In genomic region chr3L:16025020-16025680, dm6 we compare ENCODE assay signal across 1 fruit fly cellular context.
TF ChIP-seq lines count a peak whose summit lies in the region.

No protein-coding gene starts in this region.

TF ChIP-seq in whole organism, embryonic, 481 proteins besides CTCF, POLR2A, EP300 and RAD21 (continued from another document):
- TF ChIP-seq CG6689 (GFP tag; IDR thresholded peaks at IDR 0.05; lab: Robert Waterston, UW) = 0 out of 2 replicates have a peak, but pooled peaks have one; percentile 3
- TF ChIP-seq Sry-β (GFP tag; optimal IDR thresholded peaks at IDR 0.05; lab: Kevin White, UChicago) = no peak
- TF ChIP-seq psq (GFP tag; optimal IDR thresholded peaks at IDR 0.05; lab: Kevin White, UChicago) = no peak
- no peak for TF ChIP-seq CG10654 (GFP tag; optimal IDR thresholded peaks at IDR 0.05; lab: Kevin White, UChicago)
- TF ChIP-seq grn (GFP tag; optimal IDR thresholded peaks at IDR 0.05; lab: Kevin White, UChicago) = peak; percentile 32
- TF ChIP-seq CG4730 (GFP tag; IDR thresholded peaks at IDR 0.05; lab: Robert Waterston, UW) = no peak
- no peak for TF ChIP-seq unpg (GFP tag; optimal IDR thresholded peaks at IDR 0.05; lab: Kevin White, UChicago)
- no peak for TF ChIP-seq CG14050 (GFP tag; IDR thresholded peaks at IDR 0.05; lab: Robert Waterston, UW)
- TF ChIP-seq CG3847 (GFP tag; IDR thresholded peaks at IDR 0.05; lab: Robert Waterston, UW) = no peak
- TF ChIP-seq nerfin-1 (tag; optimal IDR thresholded peaks at IDR 0.05; lab: Kevin White, UChicago) = no peak
- no peak for TF ChIP-seq sima (GFP tag; optimal IDR thresholded peaks at IDR 0.05; lab: Kevin White, UChicago)
- no peak for TF ChIP-seq ttk (GFP tag; IDR thresholded peaks at IDR 0.05; lab: Robert Waterston, UW)
- TF ChIP-seq CG4424 (GFP tag; optimal IDR thresholded peaks at IDR 0.05; lab: Kevin White, UChicago) = no peak
- no peak for TF ChIP-seq amos (GFP tag; IDR thresholded peaks at IDR 0.05; lab: Robert Waterston, UW; ENCODE audit: partially characterized antibody)
- no peak for TF ChIP-seq tx (GFP tag; optimal IDR thresholded peaks at IDR 0.05; lab: Kevin White, UChicago)
- no peak for TF ChIP-seq CG7372 (GFP tag; IDR thresholded peaks at IDR 0.05; lab: Robert Waterston, UW)
- no peak for TF ChIP-seq pho (GFP tag; optimal IDR thresholded peaks at IDR 0.05; lab: Kevin White, UChicago)
- TF ChIP-seq HLHmδ (GFP tag; optimal IDR thresholded peaks at IDR 0.05; lab: Kevin White, UChicago) = peak; percentile 32
- no peak for TF ChIP-seq Aef1 (GFP tag; IDR thresholded peaks at IDR 0.05; lab: Robert Waterston, UW)
- peak; percentile 39 for TF ChIP-seq twi (tag; optimal IDR thresholded peaks at IDR 0.05; lab: Kevin White, UChicago)
- TF ChIP-seq CG18619 (GFP tag; optimal IDR thresholded peaks at IDR 0.05; lab: Kevin White, UChicago) = no peak
- no peak for TF ChIP-seq al (GFP tag; IDR thresholded peaks at IDR 0.05; lab: Robert Waterston, UW)
- TF ChIP-seq CG13775 (GFP tag; optimal IDR thresholded peaks at IDR 0.05; lab: Kevin White, UChicago) = no peak
- no peak for TF ChIP-seq otp (GFP tag; IDR thresholded peaks at IDR 0.05; lab: Robert Waterston, UW)
- no peak for TF ChIP-seq Dip3 (GFP tag; optimal IDR thresholded peaks at IDR 0.05; lab: Kevin White, UChicago)
- peak; percentile 9 for TF ChIP-seq Med (GFP tag; lab: Kevin White, UChicago)
- TF ChIP-seq oc (tag; optimal IDR thresholded peaks at IDR 0.05; lab: Kevin White, UChicago) = peak; percentile 24
- no peak for TF ChIP-seq ken (GFP tag; IDR thresholded peaks at IDR 0.05; lab: Robert Waterston, UW)
- no peak for TF ChIP-seq maf-S (GFP tag; optimal IDR thresholded peaks at IDR 0.05; lab: Kevin White, UChicago)
- TF ChIP-seq CG15269 (tag; optimal IDR thresholded peaks at IDR 0.05; lab: Kevin White, UChicago) = peak; percentile 46
- no peak for TF ChIP-seq unc-4 (GFP tag; IDR thresholded peaks at IDR 0.05; lab: Robert Waterston, UW; ENCODE audit: partially characterized antibody)
- TF ChIP-seq ac (GFP tag; optimal IDR thresholded peaks at IDR 0.05; lab: Kevin White, UChicago) = peak; percentile 62
- TF ChIP-seq fd64A (GFP tag; optimal IDR thresholded peaks at IDR 0.05; lab: Kevin White, UChicago) = no peak
- TF ChIP-seq NFAT (GFP tag; IDR thresholded peaks at IDR 0.05; lab: Robert Waterston, UW) = no peak
- peak; percentile 80 for TF ChIP-seq zen (tag; optimal IDR thresholded peaks at IDR 0.05; lab: Kevin White, UChicago)
- no peak for TF ChIP-seq tin (GFP tag; optimal IDR thresholded peaks at IDR 0.05; lab: Kevin White, UChicago)
- TF ChIP-seq kni (GFP tag; optimal IDR thresholded peaks at IDR 0.05; lab: Kevin White, UChicago) = peak; percentile 91
- no peak for TF ChIP-seq D19A (tag; optimal IDR thresholded peaks at IDR 0.05; lab: Kevin White, UChicago)
- TF ChIP-seq Xrp1 (GFP tag; IDR thresholded peaks at IDR 0.05; lab: Robert Waterston, UW) = 0 out of 2 replicates have a peak, but pooled peaks have one; percentile 9
- TF ChIP-seq CG7357 (GFP tag; IDR thresholded peaks at IDR 0.05; lab: Robert Waterston, UW) = no peak
- no peak for TF ChIP-seq HmgZ (tag; optimal IDR thresholded peaks at IDR 0.05; lab: Kevin White, UChicago)
- no peak for TF ChIP-seq Fer1 (GFP tag; optimal IDR thresholded peaks at IDR 0.05; lab: Kevin White, UChicago)
- no peak for TF ChIP-seq emc (GFP tag; optimal IDR thresholded peaks at IDR 0.05; lab: Kevin White, UChicago)
- no peak for TF ChIP-seq crc (GFP tag; optimal IDR thresholded peaks at IDR 0.05; lab: Kevin White, UChicago)
- peak; percentile 77 for TF ChIP-seq D (optimal IDR thresholded peaks at IDR 0.05; lab: Kevin White, UChicago)
- TF ChIP-seq D (GFP tag; optimal IDR thresholded peaks at IDR 0.05; lab: Kevin White, UChicago) = no peak
- TF ChIP-seq Hmx (GFP tag; optimal IDR thresholded peaks at IDR 0.05; lab: Kevin White, UChicago) = no peak
- TF ChIP-seq CG1792 (GFP tag; optimal IDR thresholded peaks at IDR 0.05; lab: Kevin White, UChicago) = no peak
- no peak for TF ChIP-seq NfI (GFP tag; optimal IDR thresholded peaks at IDR 0.05; lab: Kevin White, UChicago)
- TF ChIP-seq fu2 (GFP tag; optimal IDR thresholded peaks at IDR 0.05; lab: Kevin White, UChicago) = no peak
- no peak; the same call in 1 of the 2 replicates for TF ChIP-seq CG31224 (GFP tag; IDR thresholded peaks at IDR 0.05; lab: Robert Waterston, UW)
- no peak for TF ChIP-seq fd102C (GFP tag; optimal IDR thresholded peaks at IDR 0.05; lab: Kevin White, UChicago)
- no peak for TF ChIP-seq CG12155 (GFP tag; optimal IDR thresholded peaks at IDR 0.05; lab: Kevin White, UChicago)
- TF ChIP-seq Hand (GFP tag; optimal IDR thresholded peaks at IDR 0.05; lab: Kevin White, UChicago) = no peak
- TF ChIP-seq CG10267 (tag; optimal IDR thresholded peaks at IDR 0.05; lab: Kevin White, UChicago) = no peak
- TF ChIP-seq Ets97D (GFP tag; optimal IDR thresholded peaks at IDR 0.05; lab: Kevin White, UChicago) = no peak
- TF ChIP-seq Scr (GFP tag; IDR thresholded peaks at IDR 0.05; lab: Robert Waterston, UW; ENCODE audit: partially characterized antibody) = no peak
- TF ChIP-seq Asciz (GFP tag; optimal IDR thresholded peaks at IDR 0.05; lab: Kevin White, UChicago) = no peak
- no peak for TF ChIP-seq HmgD (GFP tag; optimal IDR thresholded peaks at IDR 0.05; lab: Kevin White, UChicago)
- TF ChIP-seq Mrtf (GFP tag; IDR thresholded peaks at IDR 0.05; lab: Robert Waterston, UW) = no peak
- no peak for TF ChIP-seq CG16863 (GFP tag; optimal IDR thresholded peaks at IDR 0.05; lab: Kevin White, UChicago)
- TF ChIP-seq CG5245 (GFP tag; optimal IDR thresholded peaks at IDR 0.05; lab: Kevin White, UChicago) = no peak
- TF ChIP-seq CG32532 (GFP tag; IDR thresholded peaks at IDR 0.05; lab: Robert Waterston, UW) = no peak
- TF ChIP-seq gsb (GFP tag; IDR thresholded peaks at IDR 0.05; lab: Robert Waterston, UW) = no peak
